Fruit fly (Drosophila melanogaster): Measurements from ENCODE around the gene CG5895.

Gene CG5895

DNA sequence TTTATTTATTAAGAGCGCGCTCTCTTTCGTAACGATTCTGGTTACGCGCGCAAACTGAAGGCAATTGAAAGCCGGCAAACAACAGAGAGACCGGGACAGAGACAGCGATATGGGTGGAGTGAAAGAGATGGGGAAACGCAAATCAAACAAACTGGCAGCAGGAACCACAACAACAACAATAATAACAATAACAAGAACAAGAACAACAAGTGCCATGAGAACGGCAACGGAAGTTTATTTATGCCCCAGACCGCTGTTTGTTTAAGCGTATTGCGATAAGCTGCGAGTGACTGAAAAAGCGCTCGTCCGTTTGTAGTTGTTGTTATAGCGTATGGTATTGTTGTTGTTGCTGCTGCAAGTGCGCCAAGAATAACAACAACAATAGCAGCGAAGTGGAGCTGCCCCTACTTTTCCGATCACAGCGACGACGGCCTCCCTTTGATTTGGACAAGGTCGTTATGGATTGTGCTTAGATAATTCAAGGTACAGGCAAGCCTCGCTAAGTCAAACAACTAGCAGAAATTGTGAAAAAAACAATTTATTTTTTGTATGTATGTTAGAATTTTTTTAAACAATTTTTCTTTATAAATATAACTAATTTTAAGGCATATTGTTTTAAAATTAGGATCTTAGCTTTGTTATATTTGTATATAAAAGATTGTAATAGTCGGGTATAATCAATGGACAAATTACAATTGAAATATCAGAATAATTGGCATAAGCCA, 9.1 kb upstream of the CG5895 start (continued):
- TF ChIP-seq Hr3 (GFP tag; optimal IDR thresholded peaks at IDR 0.05) (no peak), Sin3A (optimal IDR thresholded peaks at IDR 0.05) (no peak), phol (tag; optimal IDR thresholded peaks at IDR 0.05) (peak; percentile 36), Bgb (GFP tag; IDR thresholded peaks at IDR 0.05; ENCODE audit: partially characterized antibody) (no peak), trem (tag; optimal IDR thresholded peaks at IDR 0.05) (peak; percentile 8), CG16779 (GFP tag; IDR thresholded peaks at IDR 0.05) (0 out of 2 replicates have a peak, but pooled peaks have one; percentile 22), Drgx (GFP tag; IDR thresholded peaks at IDR 0.05) (peak; percentile 48; the same call in 1 of the 2 replicates), Max (GFP tag; optimal IDR thresholded peaks at IDR 0.05) (no peak), CG17359 (tag; optimal IDR thresholded peaks at IDR 0.05) (peak; percentile 65), toy (GFP tag; IDR thresholded peaks at IDR 0.05) (no peak), CoRest (tag; optimal IDR thresholded peaks at IDR 0.05) (peak; percentile 11), eve (GFP tag; optimal IDR thresholded peaks at IDR 0.05) (peak in 1 of 2 experiments; percentile 63), Optix (GFP tag; IDR thresholded peaks at IDR 0.05) (peak; percentile 61; the same call in 1 of the 3 replicates), gro (GFP tag; optimal IDR thresholded peaks at IDR 0.05) (peak; percentile 47), hkb (optimal IDR thresholded peaks at IDR 0.05) (no peak), hkb (GFP tag; IDR thresholded peaks at IDR 0.05) (peak; percentile 56; the same call in 1 of the 2 replicates), Bteb2 (GFP tag; optimal IDR thresholded peaks at IDR 0.05) (no peak), CG6791 (GFP tag; IDR thresholded peaks at IDR 0.05; ENCODE audit: partially characterized antibody) (no peak), gem (tag; optimal IDR thresholded peaks at IDR 0.05) (peak; percentile 60), CG10366 (GFP tag; IDR thresholded peaks at IDR 0.05) (no peak; the same call in 1 of the 2 replicates), her (GFP tag; optimal IDR thresholded peaks at IDR 0.05) (peak; percentile 69), NfI (GFP tag; optimal IDR thresholded peaks at IDR 0.05) (peak; percentile 42), tna (GFP tag; IDR thresholded peaks at IDR 0.05; ENCODE audit: partially characterized antibody) (no peak), CG16813 (GFP tag; IDR thresholded peaks at IDR 0.05; ENCODE audit: partially characterized antibody) (no peak), CG1602 (GFP tag; optimal IDR thresholded peaks at IDR 0.05) (peak; percentile 55), H2.0 (GFP tag; IDR thresholded peaks at IDR 0.05) (no peak), Ssrp (tag; optimal IDR thresholded peaks at IDR 0.05) (no peak), crc (GFP tag; optimal IDR thresholded peaks at IDR 0.05) (no peak), Dek (tag; optimal IDR thresholded peaks at IDR 0.05) (no peak), D19A (tag; optimal IDR thresholded peaks at IDR 0.05) (no peak), Rfx (GFP tag; IDR thresholded peaks at IDR 0.05) (no peak; the same call in 1 of the 2 replicates), CG33213 (GFP tag; optimal IDR thresholded peaks at IDR 0.05) (peak; percentile 70), lilli (GFP tag; optimal IDR thresholded peaks at IDR 0.05) (no peak), Hmr (GFP tag; optimal IDR thresholded peaks at IDR 0.05) (peak; percentile 68), CG10321 (GFP tag; IDR thresholded peaks at IDR 0.05) (peak; percentile 65), zfh2 (GFP tag; optimal IDR thresholded peaks at IDR 0.05) (no peak), ssp (GFP tag; IDR thresholded peaks at IDR 0.05) (no peak), CG10654 (GFP tag; optimal IDR thresholded peaks at IDR 0.05) (peak; percentile 34), chinmo (GFP tag; IDR thresholded peaks at IDR 0.05; ENCODE audit: partially characterized antibody) (peak; percentile 95), ttk (GFP tag; IDR thresholded peaks at IDR 0.05) (no peak), Mes4 (GFP tag; optimal IDR thresholded peaks at IDR 0.05) (peak; percentile 72), Meics (GFP tag; optimal IDR thresholded peaks at IDR 0.05) (peak; percentile 10), CG4617 (GFP tag; optimal IDR thresholded peaks at IDR 0.05; ENCODE audit: borderline replicate concordance) (no peak), CG4730 (GFP tag; IDR thresholded peaks at IDR 0.05) (no peak; the same call in 1 of the 2 replicates), Rx (GFP tag; IDR thresholded peaks at IDR 0.05) (0 out of 2 replicates have a peak, but pooled peaks have one; percentile 17), unpg (GFP tag; optimal IDR thresholded peaks at IDR 0.05) (peak; percentile 45), Lhr (GFP tag; optimal IDR thresholded peaks at IDR 0.05) (peak; percentile 54), Elba2 (GFP tag; optimal IDR thresholded peaks at IDR 0.05) (no peak), sob (GFP tag; IDR thresholded peaks at IDR 0.05) (peak; percentile 80), CG13123 (GFP tag; optimal IDR thresholded peaks at IDR 0.05) (peak; percentile 20)
